Fruit fly (Drosophila melanogaster) whole organism, embryonic: Measurements from ENCODE around the gene CG34117.

ENCODE experiments used
- Atf6 ChIP-seq: fragments of 200-800 bp; sonication (Bioruptor generic); IDR thresholded peaks from 2 replicates; pipeline ENCODE4 v1.3.6; 2022; ENCODE audit warnings: missing biosample characterization, missing genetic modification characterization
- BEAF-32 ChIP-seq: fragments of 200-800 bp; sonication (Bioruptor generic); optimal IDR thresholded peaks from 3 replicates; lab custom pipeline; 2017; ENCODE audit warnings: missing biosample characterization, missing genetic modification characterization, mild to moderate bottlenecking, moderate library complexity, missing genetic modification reagents
- CG10462 ChIP-seq: fragments of 200-800 bp; sonication (Bioruptor generic); optimal IDR thresholded peaks from 2 replicates; lab custom pipeline; 2016; ENCODE audit warnings: missing biosample characterization, missing genetic modification characterization
- CG11093 ChIP-seq: fragments of 200-800 bp; sonication (Bioruptor generic); IDR thresholded peaks from 3 replicates; pipeline ENCODE4 v1.3.6; 2022; ENCODE audit warnings: missing biosample characterization, missing genetic modification characterization
- CG15269 ChIP-seq: fragments of 200-800 bp; sonication (Bioruptor generic); optimal IDR thresholded peaks from 2 replicates; lab custom pipeline; 2018; ENCODE audit warnings: missing biosample characterization, mild to moderate bottlenecking, missing genetic modification characterization, moderate library complexity
- CG15601 ChIP-seq: fragments of 200-800 bp; sonication (Bioruptor generic); optimal IDR thresholded peaks from 3 replicates; lab custom pipeline; 2019; ENCODE audit warnings: missing biosample characterization, mild to moderate bottlenecking, missing genetic modification characterization, moderate library complexity
- CG15696 ChIP-seq: fragments of 200-800 bp; sonication (Bioruptor generic); optimal IDR thresholded peaks from 2 replicates; lab custom pipeline; 2019; ENCODE audit warnings: missing biosample characterization, mild to moderate bottlenecking, missing genetic modification characterization, moderate library complexity
- CG16863 ChIP-seq: fragments of 200-800 bp; sonication (Bioruptor generic); optimal IDR thresholded peaks from 3 replicates; lab custom pipeline; 2016; ENCODE audit warnings: missing biosample characterization, missing genetic modification characterization
- CG17612 ChIP-seq: fragments of 200-800 bp; sonication (Bioruptor generic); IDR thresholded peaks from 2 replicates; pipeline ENCODE4 v1.3.6; 2022; ENCODE audit warnings: missing biosample characterization, missing genetic modification characterization
- CG18476 ChIP-seq: fragments of 200-800 bp; sonication (Bioruptor generic); optimal IDR thresholded peaks from 2 replicates; lab custom pipeline; 2016; ENCODE audit warnings: missing biosample characterization, mild to moderate bottlenecking, missing genetic modification characterization
- CG2199 ChIP-seq: fragments of 200-800 bp; sonication (Bioruptor generic); IDR thresholded peaks from 3 replicates; pipeline ENCODE4 v1.3.6; 2022; ENCODE audit warnings: missing biosample characterization, missing genetic modification characterization
- CG32772 ChIP-seq: fragments of 200-800 bp; sonication (Bioruptor generic); IDR thresholded peaks from 2 replicates; pipeline ENCODE4 v1.3.6; 2022; ENCODE audit warnings: missing biosample characterization, missing genetic modification characterization
- CG34224 ChIP-seq: fragments of 200-800 bp; sonication (Bioruptor generic); IDR thresholded peaks from 3 replicates; pipeline ENCODE4 v1.3.6; 2022; ENCODE audit warnings: missing biosample characterization, missing genetic modification characterization; ENCODE audit not compliant: partially characterized antibody
- CG3726 ChIP-seq: fragments of 200-800 bp; sonication (Bioruptor generic); IDR thresholded peaks from 3 replicates; pipeline ENCODE4, ENCODE4 v1.3.6; 2022; ENCODE audit warnings: missing biosample characterization, missing genetic modification characterization
- CG4328 ChIP-seq: fragments of 200-800 bp; sonication (Bioruptor generic); optimal IDR thresholded peaks from 3 replicates; lab custom pipeline; 2017; ENCODE audit warnings: missing biosample characterization, missing genetic modification reagents, missing genetic modification characterization
- CG4404 ChIP-seq: fragments of 200-800 bp; sonication (Bioruptor generic); IDR thresholded peaks from 2 replicates; pipeline ENCODE4 v1.3.6; 2022; ENCODE audit warnings: missing biosample characterization, missing genetic modification characterization
- CG4424 ChIP-seq: fragments of 200-800 bp; sonication (Bioruptor generic); optimal IDR thresholded peaks from 3 replicates; lab custom pipeline; 2016; ENCODE audit warnings: missing biosample characterization, missing genetic modification characterization
- CG4854 ChIP-seq: fragments of 200-800 bp; sonication (Bioruptor generic); optimal IDR thresholded peaks from 2 replicates; lab custom pipeline; 2016; ENCODE audit warnings: missing biosample characterization, missing genetic modification characterization, inconsistent platforms
- CG6683 ChIP-seq: fragments of 200-800 bp; sonication (Bioruptor generic); optimal IDR thresholded peaks from 2 replicates; lab custom pipeline; 2017; ENCODE audit warnings: missing biosample characterization, mild to moderate bottlenecking, missing genetic modification characterization, missing genetic modification reagents
- CG8290 ChIP-seq, 3 experiments: fragments of 200-800 bp; sonication (Bioruptor generic); optimal IDR thresholded peaks; 2 replicates each; lab custom pipeline; 2016 to 2019; ENCODE audit warnings: missing biosample characterization in 3 of 3, missing genetic modification characterization in 3 of 3, mild to moderate bottlenecking in 2 of 3, moderate library complexity in 1 of 3
- CG9727 ChIP-seq: fragments of 200-800 bp; sonication (Bioruptor generic); optimal IDR thresholded peaks from 3 replicates; lab custom pipeline; 2017; ENCODE audit warnings: missing biosample characterization, mild to moderate bottlenecking, missing genetic modification characterization
- Dbx ChIP-seq: fragments of 200-800 bp; sonication (Bioruptor generic); IDR thresholded peaks from 3 replicates; pipeline ENCODE4 v1.3.6; 2022; ENCODE audit warnings: missing biosample characterization, missing genetic modification characterization
- Dfd ChIP-seq, 2 experiments: fragments of >200 bp; optimal IDR thresholded peaks; 2 replicates each; lab custom pipeline; 2017; ENCODE audit warnings: missing biosample characterization in 2 of 2, missing genetic modification characterization in 2 of 2
- Dip2 ChIP-seq: fragments of 200-800 bp; sonication (Bioruptor generic); IDR thresholded peaks from 2 replicates; pipeline ENCODE4 v1.3.6; 2022; ENCODE audit warnings: missing biosample characterization, missing genetic modification characterization
- Dref ChIP-seq: fragments of 200-800 bp; sonication (Bioruptor generic); IDR thresholded peaks from 2 replicates; pipeline ENCODE4 v1.3.6; 2022; ENCODE audit warnings: missing biosample characterization, missing genetic modification characterization
- E2f1 ChIP-seq: fragments of 200-800 bp; sonication (Bioruptor generic); IDR thresholded peaks from 2 replicates; pipeline ENCODE4 v1.3.6; 2022; ENCODE audit warnings: missing biosample characterization, missing genetic modification characterization
- Ets97D ChIP-seq: fragments of 200-800 bp; sonication (Bioruptor generic); optimal IDR thresholded peaks from 3 replicates; lab custom pipeline; 2016; ENCODE audit warnings: missing biosample characterization, missing genetic modification characterization
- Fer1 ChIP-seq: fragments of 200-800 bp; sonication (Bioruptor generic); optimal IDR thresholded peaks from 2 replicates; lab custom pipeline; 2017; ENCODE audit warnings: missing biosample characterization, mild to moderate bottlenecking, missing genetic modification characterization
- Hmr ChIP-seq: fragments of 200-800 bp; sonication (Bioruptor generic); optimal IDR thresholded peaks from 3 replicates; lab custom pipeline; 2017; ENCODE audit warnings: mild to moderate bottlenecking, missing biosample characterization, missing genetic modification reagents, missing genetic modification characterization
- Hr39 ChIP-seq: fragments of >200 bp; optimal IDR thresholded peaks from 2 replicates; lab custom pipeline; 2017
- Nf-YB ChIP-seq: fragments of 200-800 bp; sonication (Bioruptor generic); optimal IDR thresholded peaks from 3 replicates; lab custom pipeline; 2019; ENCODE audit warnings: missing biosample characterization, mild to moderate bottlenecking, missing genetic modification characterization, moderate library complexity
- Pdp1 ChIP-seq, 2 experiments: fragments of 200-800 bp; sonication (Bioruptor generic); optimal IDR thresholded peaks; 3 replicates each; lab custom pipeline; 2016; ENCODE audit warnings: missing biosample characterization in 2 of 2, missing genetic modification characterization in 2 of 2, mild to moderate bottlenecking in 1 of 2, moderate library complexity in 1 of 2
- Scr ChIP-seq: fragments of 200-800 bp; sonication (Bioruptor generic); IDR thresholded peaks from 2 replicates; pipeline ENCODE4 v1.3.6; 2022; ENCODE audit warnings: missing biosample characterization, missing genetic modification characterization; ENCODE audit not compliant: partially characterized antibody
- Sox102F ChIP-seq: fragments of 200-800 bp; sonication (Bioruptor generic); optimal IDR thresholded peaks from 2 replicates; lab custom pipeline; 2018; ENCODE audit warnings: missing biosample characterization, mild to moderate bottlenecking, missing genetic modification characterization, moderate library complexity
- ab ChIP-seq: fragments of 200-800 bp; sonication (Bioruptor generic); optimal IDR thresholded peaks from 2 replicates; lab custom pipeline; 2016; ENCODE audit warnings: missing biosample characterization, missing genetic modification characterization
- ase ChIP-seq: fragments of 200-800 bp; sonication (Bioruptor generic); IDR thresholded peaks from 3 replicates; pipeline ENCODE4 v1.3.6; 2022; ENCODE audit warnings: missing biosample characterization, missing genetic modification characterization
- cwo ChIP-seq: fragments of 200-800 bp; sonication (Bioruptor generic); optimal IDR thresholded peaks from 3 replicates; lab custom pipeline; 2017; ENCODE audit warnings: missing biosample characterization, missing genetic modification characterization, mild to moderate bottlenecking, moderate library complexity, missing genetic modification reagents
- gce ChIP-seq: fragments of 200-800 bp; sonication (Bioruptor generic); IDR thresholded peaks from 3 replicates; pipeline ENCODE4 v1.3.6; 2022; ENCODE audit warnings: missing biosample characterization, missing genetic modification characterization
- gcm2 ChIP-seq: fragments of 200-800 bp; sonication (Bioruptor generic); optimal IDR thresholded peaks from 2 replicates; lab custom pipeline; 2016; ENCODE audit warnings: missing biosample characterization, missing genetic modification characterization
- gro ChIP-seq: fragments of 200-800 bp; sonication (Bioruptor generic); optimal IDR thresholded peaks from 2 replicates; lab custom pipeline; 2016; ENCODE audit warnings: missing biosample characterization, missing genetic modification characterization
- pum ChIP-seq: fragments of 200-800 bp; sonication (Bioruptor generic); optimal IDR thresholded peaks from 2 replicates; lab custom pipeline; 2016; ENCODE audit warnings: missing biosample characterization, missing genetic modification characterization
- rib ChIP-seq: fragments of 200-800 bp; sonication (Bioruptor generic); IDR thresholded peaks from 2 replicates; pipeline ENCODE4 v1.3.6; 2022; ENCODE audit warnings: missing biosample characterization, missing genetic modification characterization
- ro ChIP-seq: fragments of 200-800 bp; sonication (Bioruptor generic); IDR thresholded peaks from 2 replicates; pipeline ENCODE4 v1.3.6; 2022; ENCODE audit warnings: missing biosample characterization, missing genetic modification characterization
- salm ChIP-seq: fragments of 200-800 bp; sonication (Bioruptor generic); optimal IDR thresholded peaks from 2 replicates; lab custom pipeline; 2018; ENCODE audit warnings: missing biosample characterization, mild to moderate bottlenecking, missing genetic modification characterization
- sd ChIP-seq: fragments of 200-800 bp; sonication (Bioruptor generic); optimal IDR thresholded peaks from 3 replicates; lab custom pipeline; 2018; ENCODE audit warnings: missing biosample characterization, mild to moderate bottlenecking, missing genetic modification characterization, moderate library complexity
- stc ChIP-seq: fragments of 200-800 bp; sonication (Bioruptor generic); IDR thresholded peaks from 2 replicates; pipeline ENCODE4 v1.3.6; 2022; ENCODE audit warnings: missing biosample characterization, missing genetic modification characterization
- tup ChIP-seq: fragments of 200-800 bp; sonication (Bioruptor generic); optimal IDR thresholded peaks from 2 replicates; lab custom pipeline; 2016; ENCODE audit warnings: missing biosample characterization, mild to moderate bottlenecking, missing genetic modification characterization, moderate library complexity
- twi ChIP-seq: fragments of 200-800 bp; optimal IDR thresholded peaks from 2 replicates; lab custom pipeline; 2019; ENCODE audit warnings: missing biosample characterization, mild to moderate bottlenecking, missing genetic modification characterization, moderate library complexity
- unc-4 ChIP-seq: fragments of 200-800 bp; sonication (Bioruptor generic); IDR thresholded peaks from 2 replicates; pipeline ENCODE4 v1.3.6; 2022; ENCODE audit warnings: missing biosample characterization, missing genetic modification characterization; ENCODE audit not compliant: partially characterized antibody
- wek ChIP-seq: fragments of 200-800 bp; sonication (Bioruptor generic); optimal IDR thresholded peaks from 3 replicates; lab custom pipeline; 2018; ENCODE audit warnings: missing biosample characterization, mild to moderate bottlenecking, missing genetic modification characterization, moderate library complexity

CG34117 gene

DNA sequence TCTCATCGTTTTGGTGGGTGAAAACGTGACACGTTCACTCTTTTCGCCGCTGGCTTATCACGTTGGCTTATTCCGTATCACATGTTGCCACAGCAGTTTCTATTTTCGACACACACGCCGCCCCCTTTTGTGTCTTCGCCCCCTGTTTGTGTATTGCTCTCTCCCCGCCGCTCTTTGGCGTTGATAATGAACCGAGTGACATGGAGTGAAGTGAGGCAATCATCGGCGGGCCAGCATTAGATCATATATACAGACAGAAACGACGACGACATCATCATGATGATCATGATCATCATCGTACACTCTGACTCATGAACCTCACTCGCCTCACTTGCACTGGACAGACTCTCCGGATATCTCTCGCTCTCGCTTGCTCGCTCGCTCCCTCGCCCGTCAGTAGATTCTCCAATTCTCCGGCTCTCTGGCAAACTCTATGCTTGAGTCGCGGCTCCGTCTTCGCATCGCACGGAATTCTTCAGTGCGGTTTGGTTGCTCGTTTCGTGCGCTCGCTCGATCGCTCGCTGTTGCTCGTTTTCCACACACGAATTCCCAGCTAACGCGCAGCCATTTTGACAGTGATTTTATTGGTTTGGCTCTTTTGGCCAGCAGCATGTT lies 36.6 kb upstream of the CG34117 start (continued):
- TF ChIP-seq Scr (GFP tag; lab: Robert Waterston, UW), result 0 out of 2 replicates have a peak, but pooled peaks have one; percentile 20
- no peak for TF ChIP-seq salm (tag; lab: Kevin White, UChicago)
- TF ChIP-seq Pdp1 (GFP tag; optimal IDR thresholded peaks at IDR 0.05; lab: Kevin White, UChicago), result peak in 1 of 2 experiments; percentile 90
- TF ChIP-seq wek (GFP tag; lab: Kevin White, UChicago), result no peak
- TF ChIP-seq ase (GFP tag; lab: Robert Waterston, UW), result no peak
- TF ChIP-seq CG8290 (GFP tag; optimal IDR thresholded peaks at IDR 0.05; lab: Kevin White, UChicago), result no peak
- TF ChIP-seq CG8290 (tag; optimal IDR thresholded peaks at IDR 0.05; lab: Kevin White, UChicago), result peak in 1 of 2 experiments; percentile 15
- no peak for TF ChIP-seq CG15601
- no peak for TF ChIP-seq CG3726
- peak; percentile 99 for TF ChIP-seq cwo
- no peak for TF ChIP-seq CG15696 (tag; lab: Kevin White, UChicago)
- TF ChIP-seq Hr39, result no peak
- TF ChIP-seq CG4328 (GFP tag; lab: Kevin White, UChicago), result no peak
- no peak for TF ChIP-seq gcm2 (GFP tag; lab: Kevin White, UChicago)
- no peak for TF ChIP-seq pum (GFP tag; lab: Kevin White, UChicago)
- TF ChIP-seq CG15269 (tag; lab: Kevin White, UChicago), result peak; percentile 55
- TF ChIP-seq rib (GFP tag; lab: Robert Waterston, UW), result no peak
- no peak for TF ChIP-seq Nf-YB
- TF ChIP-seq unc-4 (GFP tag; lab: Robert Waterston, UW), result 0 out of 2 replicates have a peak, but pooled peaks have one; percentile 43
- TF ChIP-seq CG34224 (GFP tag; lab: Robert Waterston, UW), result no peak; the same call in 2 of the 3 replicates
- TF ChIP-seq sd (tag; lab: Kevin White, UChicago), result peak; percentile 87
- no peak for TF ChIP-seq CG9727 (GFP tag; lab: Kevin White, UChicago)
- no peak for TF ChIP-seq Sox102F (GFP tag; lab: Kevin White, UChicago)
- no peak for TF ChIP-seq tup (GFP tag; lab: Kevin White, UChicago)
- TF ChIP-seq CG17612 (GFP tag; lab: Robert Waterston, UW), result no peak
- TF ChIP-seq CG4424 (GFP tag; lab: Kevin White, UChicago), result no peak
- peak; percentile 47 for TF ChIP-seq Fer1 (GFP tag; lab: Kevin White, UChicago)
- TF ChIP-seq BEAF-32, result no peak
- no peak for TF ChIP-seq ab (GFP tag; lab: Kevin White, UChicago)
- TF ChIP-seq CG32772 (GFP tag; lab: Robert Waterston, UW), result no peak
- no peak for TF ChIP-seq CG4854 (GFP tag; lab: Kevin White, UChicago)
- TF ChIP-seq stc (GFP tag; lab: Robert Waterston, UW), result no peak; the same call in 1 of the 2 replicates
- TF ChIP-seq gce (GFP tag; lab: Robert Waterston, UW), result no peak
- TF ChIP-seq CG6683, result no peak
- TF ChIP-seq ro (GFP tag; lab: Robert Waterston, UW), result no peak
- peak; percentile 8 for TF ChIP-seq CG16863 (GFP tag; lab: Kevin White, UChicago)
- no peak for TF ChIP-seq Hmr (GFP tag; lab: Kevin White, UChicago)
- no peak for TF ChIP-seq twi (tag; lab: Kevin White, UChicago)
- peak; percentile 42 for TF ChIP-seq gro (GFP tag; lab: Kevin White, UChicago)
- no peak for TF ChIP-seq CG11093 (GFP tag; lab: Robert Waterston, UW)
- no peak for TF ChIP-seq Dbx (GFP tag; lab: Robert Waterston, UW)
- TF ChIP-seq Atf6 (GFP tag; lab: Robert Waterston, UW), result 0 out of 2 replicates have a peak, but pooled peaks have one; percentile 20
- no peak; the same call in 1 of the 2 replicates for TF ChIP-seq E2f1 (GFP tag; lab: Robert Waterston, UW)
- no peak for TF ChIP-seq CG18476
- no peak for TF ChIP-seq Dip2 (GFP tag; lab: Robert Waterston, UW)
- TF ChIP-seq Dref (GFP tag; lab: Robert Waterston, UW), result no peak
- peak in 1 of 2 experiments; percentile 21 for TF ChIP-seq Dfd (GFP tag; optimal IDR thresholded peaks at IDR 0.05; lab: Kevin White, UChicago)
- TF ChIP-seq CG2199 (GFP tag; lab: Robert Waterston, UW), result no peak
- no peak for TF ChIP-seq CG10462
- TF ChIP-seq CG4404, result no peak
- no peak for TF ChIP-seq Ets97D (GFP tag; lab: Kevin White, UChicago)
